Worm (Caenorhabditis elegans) whole organism, dauer: Measurements from ENCODE around the gene K01D12.20.

ENCODE experiments used
- unc-62 ChIP-seq: sonication (generic microtip); optimal IDR thresholded peaks from 2 replicates; lab custom pipeline; 2017; ENCODE audit warnings: missing biosample characterization, missing genetic modification reagents, missing genetic modification characterization

The K01D12.20 gene

DNA sequence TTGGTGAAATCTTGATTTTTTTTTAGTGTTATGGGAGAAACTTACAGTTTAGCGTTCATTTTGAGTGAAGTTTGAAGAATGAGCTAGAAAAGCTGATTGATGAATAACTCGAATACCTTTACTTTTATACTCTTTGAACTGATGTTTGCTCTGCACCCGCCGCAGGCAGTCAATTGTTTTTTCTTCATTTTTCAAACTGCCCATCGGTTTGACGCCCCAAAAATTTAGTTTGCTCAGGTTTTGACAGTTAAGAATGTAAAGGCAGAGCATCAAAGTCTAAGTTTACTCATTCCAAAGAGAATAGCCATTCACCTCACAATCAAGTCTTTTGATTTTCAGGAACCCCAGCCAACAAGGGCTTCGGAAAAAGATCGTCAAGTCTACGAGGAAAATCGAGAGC is 39.0 kb downstream of the K01D12.20 start, which contains the start of gene fipr-1:
fipr-1 (minus strand) TSS at position 101 of the 400 bp plus-strand sequence.
- TF ChIP-seq unc-62 (GFP tag; lab: Kevin White, UChicago), result no peak

- no peak for TF ChIP-seq unc-62 (GFP tag; lab: Kevin White, UChicago)
Observed at ce11 chrV:12358347-12358746, 42.3 kb downstream of the K01D12.20 start, which contains the start of gene F23H12.5. Gene F23H12.5, plus strand, starts transcription at chrV:12358647.

DNA sequence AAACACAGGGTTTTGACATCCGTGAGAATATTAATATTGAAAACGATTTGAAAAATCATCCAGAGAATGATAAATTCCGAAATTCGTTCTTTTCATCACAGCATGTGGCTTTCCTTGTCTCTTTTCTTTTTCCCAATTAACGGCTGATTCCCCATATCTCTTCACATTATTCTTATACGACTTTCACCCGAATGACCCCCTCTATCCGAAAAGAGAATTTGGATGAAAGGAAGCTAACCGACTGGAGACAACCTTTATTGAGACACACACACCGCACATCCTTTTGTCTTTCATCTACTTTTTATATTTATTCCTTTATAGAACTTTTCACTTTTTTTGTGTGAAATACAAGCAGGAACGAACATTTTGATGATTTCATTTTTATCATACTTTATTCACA is 43.0 kb downstream of the K01D12.20 start:
- no peak for TF ChIP-seq unc-62 (GFP tag; lab: Kevin White, UChicago)

ce11 chrV:12354193-12354830 is 46.3 kb downstream of the K01D12.20 start:
- no peak for TF ChIP-seq unc-62 (GFP tag; lab: Kevin White, UChicago)

DNA sequence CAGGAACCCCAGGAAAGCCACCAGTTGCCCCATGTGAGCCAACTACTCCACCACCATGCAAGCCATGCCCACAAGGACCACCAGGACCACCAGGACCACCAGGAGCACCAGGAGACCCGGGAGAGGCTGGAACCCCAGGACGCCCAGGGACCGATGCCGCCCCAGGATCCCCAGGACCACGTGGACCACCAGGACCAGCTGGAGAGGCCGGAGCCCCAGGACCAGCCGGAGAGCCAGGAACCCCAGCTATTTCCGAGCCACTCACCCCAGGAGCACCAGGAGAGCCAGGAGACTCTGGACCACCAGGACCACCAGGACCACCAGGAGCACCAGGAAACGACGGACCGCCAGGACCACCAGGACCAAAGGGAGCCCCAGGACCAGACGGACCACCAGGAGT is 47.1 kb downstream of the K01D12.20 start:
- no peak for TF ChIP-seq unc-62 (GFP tag; lab: Kevin White, UChicago)

- no peak for TF ChIP-seq unc-62 (GFP tag; lab: Kevin White, UChicago)
Observed at ce11 chrV:12352881-12353280, 47.7 kb downstream of the K01D12.20 start.

DNA sequence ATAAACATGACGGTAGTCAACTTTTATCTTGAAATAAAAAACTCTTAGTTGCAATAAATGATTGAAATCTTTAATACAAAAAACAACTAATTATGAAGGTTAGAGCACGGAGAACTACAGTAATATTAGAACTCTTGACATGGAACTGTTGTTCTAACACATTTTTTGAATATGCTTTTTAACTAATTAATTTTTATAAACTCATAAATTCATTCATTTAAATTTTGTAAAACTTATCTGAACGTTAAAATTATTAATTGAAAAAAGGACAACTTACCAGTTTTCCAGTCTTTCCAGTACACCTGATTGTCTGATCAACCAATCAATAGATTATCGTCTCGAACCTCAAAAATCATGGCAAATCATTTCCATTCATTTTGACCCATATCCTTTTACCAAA is 48.2 kb downstream of the K01D12.20 start, which contains the start of gene sqt-3:
sqt-3 (plus strand) TSS at position 301 of the 400 bp plus-strand sequence.
- no peak for TF ChIP-seq unc-62 (GFP tag; lab: Kevin White, UChicago)

DNA sequence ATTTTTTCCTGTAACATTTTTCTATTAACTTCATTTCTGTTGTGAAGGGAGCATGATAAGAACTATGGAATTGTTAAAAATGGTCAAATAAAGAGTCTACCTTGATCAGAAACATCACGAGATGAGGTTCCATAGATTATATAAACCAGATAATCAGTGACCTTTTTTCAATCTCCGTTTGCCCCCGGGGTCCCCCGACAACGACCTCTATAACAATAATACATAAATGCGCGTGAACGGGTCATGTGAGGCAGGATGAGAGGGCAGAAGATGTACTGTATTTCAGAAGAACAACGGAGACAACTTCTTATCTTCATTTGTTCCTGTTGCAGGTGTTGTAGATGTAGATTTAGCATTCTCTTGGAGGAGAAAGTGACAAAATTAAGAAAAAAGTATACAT is 48.8 kb downstream of the K01D12.20 start:
- TF ChIP-seq unc-62 (GFP tag; lab: Kevin White, UChicago), result no peak
